Worm (Caenorhabditis elegans): ENCODE measurements around the gene B0403.3.

- TF ChIP-seq sptf-1 (tag; optimal IDR thresholded peaks at IDR 0.05) (no peak), snpc-4 (tag; optimal IDR thresholded peaks at IDR 0.05) (no peak), lsy-2 (tag; optimal IDR thresholded peaks at IDR 0.05) (no peak), ces-1 (GFP tag; optimal IDR thresholded peaks at IDR 0.05) (no peak), lin-13 (tag; optimal IDR thresholded peaks at IDR 0.05) (no peak), nhr-76 (tag; optimal IDR thresholded peaks at IDR 0.05) (no peak), ham-2 (GFP tag; optimal IDR thresholded peaks at IDR 0.05) (no peak), elt-3 (tag; optimal IDR thresholded peaks at IDR 0.05) (no peak), unc-120 (tag; optimal IDR thresholded peaks at IDR 0.05; ENCODE audit: poor library complexity, severe bottlenecking) (no peak), ztf-11 (tag; optimal IDR thresholded peaks at IDR 0.05) (no peak), elt-1 (tag; optimal IDR thresholded peaks at IDR 0.05; ENCODE audit: borderline replicate concordance, insufficient read depth) (no peak), ceh-83 (GFP tag; optimal IDR thresholded peaks at IDR 0.05) (no peak), nhr-237 (tag; optimal IDR thresholded peaks at IDR 0.05) (no peak), mab-5 (tag; optimal IDR thresholded peaks at IDR 0.05) (no peak)
Observed at ce11 chrX:7096349-7096748, 33.2 kb upstream of the B0403.3 start, which contains the start of gene C36B7.5.

Measured in whole organism, mixed stage, embryonic.